Fruit fly (Drosophila melanogaster): ENCODE data around the gene CG5080.

- no peak for TF ChIP-seq CG15710 (tag; optimal IDR thresholded peaks at IDR 0.05)
- TF ChIP-seq D1 (tag; optimal IDR thresholded peaks at IDR 0.05): no peak
- TF ChIP-seq CG14655 (GFP tag; optimal IDR thresholded peaks at IDR 0.05): no peak
- TF ChIP-seq CG4496 (GFP tag; IDR thresholded peaks at IDR 0.05): 0 out of 3 replicates have a peak, but pooled peaks have one; percentile 42
- TF ChIP-seq Ets98B (GFP tag; IDR thresholded peaks at IDR 0.05): no peak
- TF ChIP-seq CG32121 (GFP tag; IDR thresholded peaks at IDR 0.05): no peak
- no peak for TF ChIP-seq CG17806 (tag; optimal IDR thresholded peaks at IDR 0.05)
- TF ChIP-seq CG12605 (GFP tag; IDR thresholded peaks at IDR 0.05): no peak
- TF ChIP-seq rn (GFP tag; IDR thresholded peaks at IDR 0.05): no peak
- TF ChIP-seq CG8301 (tag; optimal IDR thresholded peaks at IDR 0.05): no peak
Measured at dm6 chr2L:1158519-1159319, 5.0 kb downstream of the CG5080 start, which contains the start of gene Tango14.
